Worm (Caenorhabditis elegans) whole organism, L1 larva: ENCODE results near the gene usip-1.

Experiments
- C16A3.4 ChIP-seq: fragments of 150-350 bp; optimal IDR thresholded peaks from 2 replicates; lab custom pipeline; 2014; ENCODE audit warnings: missing biosample characterization, missing genetic modification characterization
- Y116A8C.19 ChIP-seq: sonication (generic microtip); optimal IDR thresholded peaks from 2 replicates; lab custom pipeline; 2016; ENCODE audit warnings: missing compliant biosample characterization, missing genetic modification characterization, borderline replicate concordance
- aha-1 ChIP-seq: fragments of 150-350 bp; optimal IDR thresholded peaks from 2 replicates; lab custom pipeline; 2014; ENCODE audit warnings: missing biosample characterization, missing genetic modification characterization
- alr-1 ChIP-seq: fragments of 200-800 bp; sonication (Bioruptor generic); optimal IDR thresholded peaks from 2 replicates; lab custom pipeline; 2018; ENCODE audit warnings: borderline replicate concordance, mild to moderate bottlenecking, missing genetic modification characterization, missing compliant biosample characterization
- ama-1 ChIP-seq: fragments of 150-350 bp; optimal IDR thresholded peaks from 2 replicates; lab custom pipeline; 2014
- ceh-82 ChIP-seq, 3 experiments: fragments of 150-350 bp in 1 of 3; sonication (generic microtip) in 2 of 3; optimal IDR thresholded peaks; 2 replicates each; lab custom pipeline; 2014 to 2017; ENCODE audit warnings: missing biosample characterization in 3 of 3, missing genetic modification characterization in 3 of 3
- ces-1 ChIP-seq: fragments of 150-350 bp; optimal IDR thresholded peaks from 2 replicates; lab custom pipeline; 2014; ENCODE audit warnings: missing biosample characterization, missing genetic modification reagents, missing genetic modification characterization
- dsc-1 ChIP-seq: sonication (generic microtip); optimal IDR thresholded peaks from 2 replicates; lab custom pipeline; 2016; ENCODE audit warnings: mild to moderate bottlenecking, missing genetic modification characterization, missing compliant biosample characterization
- efl-1 ChIP-seq, 4 experiments: fragments of 150-350 bp; optimal IDR thresholded peaks in 3 of 4; peaks in 1 of 4; 1 replicate in 1 of 4; 2 replicates in 3 of 4; lab custom pipeline; 2014; ENCODE audit warnings: missing biosample characterization in 2 of 4, missing genetic modification characterization in 2 of 4, missing genetic modification reagents in 2 of 4
- egl-13 ChIP-seq: sonication (generic microtip); optimal IDR thresholded peaks from 2 replicates; lab custom pipeline; 2016; ENCODE audit warnings: missing genotype, missing genetic modification reagents, missing genetic modification characterization, missing compliant biosample characterization
- elt-3 ChIP-seq, 6 experiments: fragments of 150-350 bp in 1 of 6; sonication (generic microtip); optimal IDR thresholded peaks; 2 replicates each; lab custom pipeline; 2017 to 2018; ENCODE audit warnings: missing biosample characterization in 6 of 6, missing genetic modification characterization in 6 of 6, inconsistent platforms in 1 of 6
- fkh-4 ChIP-seq: sonication (generic microtip); optimal IDR thresholded peaks from 2 replicates; lab custom pipeline; 2016; ENCODE audit warnings: missing compliant biosample characterization, missing genetic modification characterization, borderline replicate concordance
- fkh-8 ChIP-seq: sonication (generic microtip); optimal IDR thresholded peaks from 2 replicates; lab custom pipeline; 2016; ENCODE audit warnings: mild to moderate bottlenecking, missing genetic modification characterization, missing compliant biosample characterization
- hlh-17 ChIP-seq: fragments of 200-800 bp; sonication (Bioruptor generic); optimal IDR thresholded peaks from 2 replicates; lab custom pipeline; 2018; ENCODE audit warnings: missing genetic modification characterization, mild to moderate bottlenecking, missing compliant biosample characterization, moderate library complexity, borderline replicate concordance
- hlh-4 ChIP-seq: sonication (generic microtip); optimal IDR thresholded peaks from 2 replicates; lab custom pipeline; 2016; ENCODE audit warnings: mild to moderate bottlenecking, missing genetic modification characterization, missing compliant biosample characterization
- irx-1 ChIP-seq: sonication (generic microtip); optimal IDR thresholded peaks from 2 replicates; lab custom pipeline; 2016; ENCODE audit warnings: missing genetic modification characterization, missing compliant biosample characterization
- jun-1 ChIP-seq: fragments of 150-350 bp; optimal IDR thresholded peaks from 2 replicates; lab custom pipeline; 2014; ENCODE audit warnings: missing biosample characterization, missing genetic modification reagents, missing genetic modification characterization
- lin-13 ChIP-seq: fragments of 150-350 bp; optimal IDR thresholded peaks from 2 replicates; lab custom pipeline; 2014; ENCODE audit warnings: missing biosample characterization, missing genetic modification reagents, missing genetic modification characterization
- lin-15B ChIP-seq: fragments of 150-350 bp; sonication (generic microtip); optimal IDR thresholded peaks from 3 replicates; lab custom pipeline; 2014; ENCODE audit warnings: missing biosample characterization, missing genetic modification characterization
- lin-39 ChIP-seq: fragments of 150-350 bp; optimal IDR thresholded peaks from 2 replicates; lab custom pipeline; 2014; ENCODE audit warnings: missing biosample characterization, missing genetic modification reagents, missing genetic modification characterization
- lir-3 ChIP-seq: sonication (generic microtip); optimal IDR thresholded peaks from 2 replicates; lab custom pipeline; 2016; ENCODE audit warnings: mild to moderate bottlenecking, missing genetic modification characterization, moderate library complexity, missing compliant biosample characterization; ENCODE audit not compliant: poor library complexity
- lsy-2 ChIP-seq, 2 experiments: fragments of 150-350 bp; optimal IDR thresholded peaks; 2 replicates each; lab custom pipeline; 2014; ENCODE audit warnings: missing biosample characterization in 2 of 2, missing genetic modification characterization in 2 of 2
- nhr-12 ChIP-seq: sonication (generic microtip); optimal IDR thresholded peaks from 2 replicates; lab custom pipeline; 2017; ENCODE audit warnings: missing biosample characterization, missing genetic modification characterization
- nhr-19 ChIP-seq: fragments of 200-800 bp; sonication (Bioruptor generic); conservative IDR thresholded peaks from 2 replicates; pipeline ENCODE4 v1.3.6; 2022; ENCODE audit warnings: missing genetic modification characterization, missing compliant biosample characterization
- nhr-20 ChIP-seq: sonication (generic microtip); optimal IDR thresholded peaks from 2 replicates; lab custom pipeline; 2016; ENCODE audit warnings: mild to moderate bottlenecking, missing genetic modification characterization, missing compliant biosample characterization
- nhr-76 ChIP-seq: sonication (generic microtip); optimal IDR thresholded peaks from 2 replicates; lab custom pipeline; 2017; ENCODE audit warnings: missing biosample characterization, missing genetic modification characterization
- nhr-85 ChIP-seq: sonication (generic microtip); peaks from one replicate; lab custom pipeline; 2016; ENCODE audit warnings: missing genetic modification characterization, inconsistent platforms, missing compliant biosample characterization
- pqm-1 ChIP-seq: sonication (generic microtip); optimal IDR thresholded peaks from 3 replicates; lab custom pipeline; 2017; ENCODE audit warnings: missing biosample characterization, missing genetic modification characterization
- rnt-1 ChIP-seq: sonication (generic microtip); optimal IDR thresholded peaks from 2 replicates; lab custom pipeline; 2016; ENCODE audit warnings: mild to moderate bottlenecking, missing genetic modification characterization, moderate library complexity, missing compliant biosample characterization
- skn-1 ChIP-seq: fragments of 150-350 bp; optimal IDR thresholded peaks from 2 replicates; lab custom pipeline; 2014; ENCODE audit warnings: missing biosample characterization, missing genetic modification characterization
- snu-23 ChIP-seq: sonication (generic microtip); optimal IDR thresholded peaks from 2 replicates; lab custom pipeline; 2016; ENCODE audit warnings: missing genetic modification characterization, missing compliant biosample characterization
- swsn-7 ChIP-seq: sonication (generic microtip); optimal IDR thresholded peaks from 2 replicates; lab custom pipeline; 2016; ENCODE audit warnings: missing genetic modification characterization, missing compliant biosample characterization
- tbx-2 ChIP-seq: sonication (generic microtip); optimal IDR thresholded peaks from 2 replicates; lab custom pipeline; 2016; ENCODE audit warnings: missing genetic modification characterization, missing compliant biosample characterization
- unc-130 ChIP-seq: fragments of 150-350 bp; optimal IDR thresholded peaks from 2 replicates; lab custom pipeline; 2017; ENCODE audit warnings: missing biosample characterization, missing genetic modification characterization, inconsistent platforms
- unc-86 ChIP-seq: sonication (generic microtip); optimal IDR thresholded peaks from 2 replicates; lab custom pipeline; 2016; ENCODE audit warnings: missing genetic modification characterization, missing compliant biosample characterization
- vab-15 ChIP-seq: sonication (generic microtip); optimal IDR thresholded peaks from 2 replicates; lab custom pipeline; 2017; ENCODE audit warnings: missing genotype, mild to moderate bottlenecking, missing genetic modification characterization, missing compliant biosample characterization
- xbp-1 ChIP-seq: sonication (generic microtip); optimal IDR thresholded peaks from 2 replicates; lab custom pipeline; 2016; ENCODE audit warnings: missing genetic modification characterization, missing compliant biosample characterization
- ztf-11 ChIP-seq, 2 experiments: sonication (generic microtip); optimal IDR thresholded peaks; 2 replicates each; lab custom pipeline; 2016 to 2017; ENCODE audit warnings: missing genetic modification characterization in 2 of 2, missing biosample characterization in 1 of 2, missing compliant biosample characterization in 1 of 2
- ztf-4 ChIP-seq: fragments of 150-350 bp; optimal IDR thresholded peaks from 2 replicates; lab custom pipeline; 2014; ENCODE audit warnings: missing biosample characterization, missing genetic modification characterization

The usip-1 gene

DNA sequence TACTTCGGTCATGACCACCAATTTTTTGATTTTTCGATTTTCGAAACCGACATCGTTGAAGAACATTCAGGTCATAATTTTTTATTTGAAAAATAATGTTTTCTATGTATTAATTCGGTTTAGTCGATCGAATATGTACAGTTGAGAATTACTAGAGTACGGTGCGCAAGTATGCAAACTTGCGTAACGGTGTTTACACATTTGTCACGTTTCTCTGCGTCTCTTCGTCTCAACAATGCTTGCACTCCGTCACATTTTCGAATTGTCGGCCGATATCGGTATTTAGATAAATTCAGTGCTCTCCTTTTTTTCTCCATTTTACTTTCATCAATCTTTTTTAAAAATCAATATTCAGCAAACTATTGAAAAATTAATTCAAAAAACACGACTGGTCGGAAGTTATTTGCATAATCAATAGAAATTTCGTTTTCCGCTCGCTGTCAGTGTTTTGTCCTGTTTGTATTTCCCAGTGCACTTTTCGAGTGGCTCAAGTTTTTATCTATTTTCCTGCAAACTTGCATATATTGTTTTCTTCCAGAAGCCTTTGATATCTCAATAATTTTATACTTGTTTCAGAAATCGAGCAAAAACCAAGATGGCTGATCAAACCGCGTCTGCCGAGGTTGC, 7.1 kb upstream of the usip-1 start, which contains the start of gene dpy-30 (continued):
- TF ChIP-seq nhr-20 (peak; percentile 75), fkh-8 (tag; lab: Kevin White, UChicago) (peak; percentile 31), xbp-1 (tag; lab: Kevin White, UChicago) (peak; percentile 59), efl-1 (optimal IDR thresholded peaks at IDR 0.05; lab: Kevin White, UChicago) (peak; percentile 79 to 84), efl-1 (GFP tag; optimal IDR thresholded peaks at IDR 0.05 in 1 of 2; lab: Kevin White, UChicago) (peak; percentile 80 to 98), nhr-12 (tag; lab: Kevin White, UChicago) (no peak), rnt-1 (tag; lab: Kevin White, UChicago) (peak; percentile 74), ama-1 (lab: Kevin White, UChicago) (peak; percentile 65), ceh-82 (tag; optimal IDR thresholded peaks at IDR 0.05; lab: Kevin White, UChicago) (peak; percentile 27 to 54 (median 45)), C16A3.4 (tag; lab: Kevin White, UChicago) (peak; percentile 64), lin-13 (GFP tag; lab: Kevin White, UChicago) (no peak), pqm-1 (no peak), ztf-4 (tag; lab: Kevin White, UChicago) (peak; percentile 4), hlh-4 (tag; lab: Kevin White, UChicago) (no peak), aha-1 (tag; lab: Kevin White, UChicago) (no peak), nhr-19 (peak; percentile 59; the same call in 1 of the 2 replicates), unc-130 (tag; lab: Kevin White, UChicago) (peak; percentile 75), swsn-7 (tag; lab: Kevin White, UChicago) (peak; percentile 73), egl-13 (peak; percentile 37), jun-1 (tag; lab: Kevin White, UChicago) (peak; percentile 7), lir-3 (tag; lab: Kevin White, UChicago) (peak; percentile 29), irx-1 (tag; lab: Kevin White, UChicago) (peak; percentile 31), unc-86 (tag; lab: Kevin White, UChicago) (peak; percentile 49), hlh-17 (GFP tag; lab: Kevin White, UChicago) (no peak)
- TF ChIP-seq, all 84 proteins: peak for 43

DNA sequence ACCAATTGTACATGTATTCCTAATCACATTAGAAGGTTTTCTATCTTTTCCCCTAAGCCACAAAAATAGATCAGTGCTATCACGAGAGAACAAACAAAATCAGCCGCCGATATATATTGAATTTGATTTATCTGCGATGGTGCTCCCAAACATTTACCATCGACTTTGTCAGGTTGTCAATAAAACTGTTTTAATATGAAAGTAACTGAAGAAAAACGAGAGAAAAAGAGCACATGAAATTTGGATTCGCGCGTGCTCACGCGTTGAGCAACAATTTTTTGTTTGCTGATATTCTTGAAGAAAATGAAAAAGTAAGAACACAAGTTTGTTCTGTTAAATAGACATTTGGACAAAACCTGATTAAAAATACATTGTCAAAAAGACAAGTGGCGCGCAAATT, 4.8 kb upstream of the usip-1 start:
- TF ChIP-seq dsc-1 (tag; lab: Kevin White, UChicago) (no peak), Y116A8C.19 (no peak), tbx-2 (tag; lab: Kevin White, UChicago) (peak; percentile 26)

DNA sequence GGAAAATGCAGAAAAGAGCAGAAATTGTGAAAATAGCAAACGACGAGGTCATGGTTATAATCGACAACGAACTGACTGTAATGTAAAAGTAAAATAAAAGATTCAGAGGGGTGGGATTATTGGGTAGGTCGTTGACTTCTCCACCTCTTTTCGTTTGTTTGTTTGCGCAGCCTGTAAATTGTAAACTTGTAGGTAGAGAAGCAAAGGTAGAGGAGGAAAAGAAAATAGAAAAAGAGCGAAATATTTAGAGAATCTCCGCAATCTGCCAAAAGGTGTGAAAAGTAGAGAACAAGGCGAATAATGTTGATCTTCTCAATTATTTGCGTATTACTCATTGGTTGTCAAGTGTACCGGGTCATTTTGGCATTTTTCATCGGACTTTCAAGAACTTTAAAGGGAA, 3.4 kb upstream of the usip-1 start, which contains the start of gene ZK863.8:
Gene ZK863.8, minus strand, starts transcription at position 173 of the 400 bp plus-strand sequence.
- TF ChIP-seq irx-1 (tag; lab: Kevin White, UChicago) (no peak), unc-130 (tag; lab: Kevin White, UChicago) (no peak), nhr-85 (tag; lab: Kevin White, UChicago) (no peak), lin-15B (tag; lab: Kevin White, UChicago) (no peak), snu-23 (no peak), rnt-1 (tag; lab: Kevin White, UChicago) (no peak), alr-1 (tag; lab: Kevin White, UChicago) (no peak), nhr-76 (tag; lab: Kevin White, UChicago) (no peak), fkh-8 (tag; lab: Kevin White, UChicago) (no peak), ama-1 (lab: Kevin White, UChicago) (no peak), fkh-4 (tag; lab: Kevin White, UChicago) (no peak), vab-15 (tag; lab: Kevin White, UChicago) (no peak), nhr-12 (tag; lab: Kevin White, UChicago) (no peak), ces-1 (GFP tag; lab: Kevin White, UChicago) (no peak), hlh-4 (tag; lab: Kevin White, UChicago) (no peak), skn-1 (tag; lab: Kevin White, UChicago) (no peak), elt-3 (tag; optimal IDR thresholded peaks at IDR 0.05; lab: Kevin White, UChicago) (no peak), ztf-11 (tag; optimal IDR thresholded peaks at IDR 0.05; lab: Kevin White, UChicago) (no peak), lin-39 (tag; lab: Kevin White, UChicago) (no peak), lsy-2 (tag; optimal IDR thresholded peaks at IDR 0.05; lab: Kevin White, UChicago) (no peak)
